Worm (Caenorhabditis elegans) whole organism, L4 larva: Measurements from ENCODE around the gene alx-1.

Source experiments
- fkh-10 ChIP-seq: fragments of 150-350 bp; optimal IDR thresholded peaks from 2 replicates; lab custom pipeline; 2014; ENCODE audit warnings: missing biosample characterization, missing genetic modification reagents, missing genetic modification characterization
- madf-9 ChIP-seq: fragments of 200-800 bp; sonication (Bioruptor generic); conservative IDR thresholded peaks from 2 replicates; pipeline ENCODE4 v1.3.6; 2022; ENCODE audit warnings: missing genetic modification reagents, missing genetic modification characterization, missing compliant biosample characterization
- mep-1 ChIP-seq: fragments of 150-350 bp; sonication (generic microtip); optimal IDR thresholded peaks from 3 replicates; lab custom pipeline; 2014; ENCODE audit warnings: missing biosample characterization, missing genetic modification characterization

- TF ChIP-seq fkh-10: no peak
- no peak for TF ChIP-seq mep-1 (tag; lab: Kevin White, UChicago)
- no peak for TF ChIP-seq madf-9 (GFP tag; lab: Robert Waterston, UW)
These were observed 55.0 kb downstream of the alx-1 start, which contains the start of gene C05B5.16 for ce11 chrIII:10012136-10012535.
